Worm (Caenorhabditis elegans): ENCODE results near the gene F53F8.4.

Gene F53F8.4

DNA sequence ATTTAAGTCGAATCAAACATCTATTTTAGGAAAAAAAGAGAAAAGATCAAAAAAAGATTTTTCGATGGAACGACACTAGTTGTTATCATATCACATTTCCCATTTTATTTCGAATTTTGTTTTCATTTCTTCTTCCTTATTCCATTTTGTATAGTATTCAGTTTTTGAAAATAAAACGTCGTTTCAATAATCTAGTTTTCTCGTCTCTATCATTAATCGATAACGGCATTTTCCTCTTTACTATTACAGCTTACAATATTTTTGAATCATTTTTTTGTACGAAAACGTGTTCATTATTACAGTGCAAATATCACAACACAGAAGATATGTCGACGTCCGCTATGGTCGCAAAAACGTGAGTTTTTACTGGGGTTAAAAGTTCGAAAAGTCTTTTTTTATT lies 22.1 kb upstream of the F53F8.4 start, which contains the start of gene Y44A6C.1:
TSS of gene Y44A6C.1 (plus strand) at position 301 of the 400 bp plus-strand sequence.
- TF ChIP-seq dmd-4 (tag; optimal IDR thresholded peaks at IDR 0.05) (no peak), blmp-1 (tag; optimal IDR thresholded peaks at IDR 0.05; ENCODE audit: insufficient read depth) (peak; percentile 73)

DNA sequence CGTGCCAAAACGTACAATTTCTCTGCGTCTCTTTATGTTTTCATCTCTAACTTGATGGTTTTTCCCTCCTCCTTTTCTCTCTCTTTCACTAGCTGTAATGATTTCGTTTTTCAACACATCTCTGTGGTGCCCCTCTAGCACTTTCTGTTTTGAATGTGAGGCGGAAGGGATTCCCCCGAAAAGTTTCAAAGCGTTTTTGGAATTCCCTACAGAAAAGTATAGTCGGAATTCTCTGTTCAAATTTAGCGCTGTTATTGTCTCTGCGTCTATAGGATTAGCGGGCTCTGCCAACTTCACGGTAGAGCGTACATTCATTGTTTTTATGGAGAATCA lies 21.5 kb upstream of the F53F8.4 start:
- no peak for TF ChIP-seq ceh-16 (tag; optimal IDR thresholded peaks at IDR 0.05)
- peak in 1 of 2 experiments; percentile 77 for TF ChIP-seq mdl-1 (tag; optimal IDR thresholded peaks at IDR 0.05)
- peak; percentile 68 for TF ChIP-seq crh-2 (tag; optimal IDR thresholded peaks at IDR 0.05)
- peak; percentile 21 for TF ChIP-seq skn-1 (tag; optimal IDR thresholded peaks at IDR 0.05)
- no peak for TF ChIP-seq unc-39 (tag; optimal IDR thresholded peaks at IDR 0.05)
- TF ChIP-seq nhr-11 (tag; optimal IDR thresholded peaks at IDR 0.05), result no peak
- TF ChIP-seq nhr-6 (tag; optimal IDR thresholded peaks at IDR 0.05), result no peak
- TF ChIP-seq unc-55 (GFP tag; optimal IDR thresholded peaks at IDR 0.05), result peak; percentile 59
- TF ChIP-seq nhr-25 (tag; optimal IDR thresholded peaks at IDR 0.05), result peak; percentile 41
- TF ChIP-seq C34F6.9 (tag; optimal IDR thresholded peaks at IDR 0.05), result peak; percentile 82
- TF ChIP-seq blmp-1 (tag; optimal IDR thresholded peaks at IDR 0.05; ENCODE audit: insufficient read depth), result peak; percentile 14
- TF ChIP-seq lsy-2 (tag; optimal IDR thresholded peaks at IDR 0.05), result peak in 1 of 2 experiments; percentile 71
- TF ChIP-seq peb-1 (tag; optimal IDR thresholded peaks at IDR 0.05), result no peak
- TF ChIP-seq sma-9 (GFP tag; optimal IDR thresholded peaks at IDR 0.05), result peak; percentile 75
- TF ChIP-seq sma-9 (tag; optimal IDR thresholded peaks at IDR 0.05), result no peak
- TF ChIP-seq ceh-82 (tag; optimal IDR thresholded peaks at IDR 0.05), result no peak
- peak; percentile 85 for TF ChIP-seq ztf-4 (tag; optimal IDR thresholded peaks at IDR 0.05)
- TF ChIP-seq elt-1 (tag; optimal IDR thresholded peaks at IDR 0.05), result no peak
- TF ChIP-seq F13H6.1 (tag; optimal IDR thresholded peaks at IDR 0.05), result peak; percentile 29
- TF ChIP-seq nhr-129 (tag; optimal IDR thresholded peaks at IDR 0.05), result peak; percentile 92
- peak; percentile 88 for TF ChIP-seq ama-1 (optimal IDR thresholded peaks at IDR 0.05)

DNA sequence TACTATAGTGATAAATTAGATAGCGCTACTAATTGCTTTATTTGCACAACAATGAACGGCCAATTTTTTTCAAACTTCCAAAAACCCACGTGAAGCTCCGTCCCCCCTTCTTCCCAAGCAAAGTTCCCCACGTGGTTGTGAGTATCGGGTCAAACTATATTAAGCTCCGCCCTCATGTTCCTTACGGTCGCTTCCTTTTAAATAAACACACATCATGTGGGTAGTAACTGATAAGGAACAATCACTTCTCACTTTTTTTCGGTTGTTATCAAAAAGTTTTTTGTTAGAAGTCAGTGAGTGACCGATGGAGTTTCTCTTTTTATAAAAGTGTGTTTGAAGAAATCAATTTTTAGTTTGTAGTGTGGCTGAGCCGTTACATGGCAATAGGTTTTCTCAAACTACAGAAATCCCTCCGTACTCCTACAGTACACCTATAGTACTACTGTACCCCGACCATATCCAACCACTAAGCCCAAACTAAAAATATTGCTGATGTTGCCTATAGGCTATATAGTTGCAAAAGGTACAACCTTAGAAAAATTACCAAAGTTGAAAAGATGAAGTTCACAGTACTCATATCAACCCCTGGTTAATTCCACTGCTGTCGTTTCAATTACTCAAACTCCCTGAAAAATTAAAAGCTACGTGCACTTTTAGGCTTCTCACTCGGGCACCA lies 21.0 kb upstream of the F53F8.4 start:
- TF ChIP-seq sma-3 (GFP tag; optimal IDR thresholded peaks at IDR 0.05) (peak; percentile 63), nhr-129 (tag; optimal IDR thresholded peaks at IDR 0.05) (peak; percentile 35), F13H6.1 (tag; optimal IDR thresholded peaks at IDR 0.05) (peak; percentile 81), sem-4 (tag; optimal IDR thresholded peaks at IDR 0.05) (peak; percentile 6), nhr-6 (tag; optimal IDR thresholded peaks at IDR 0.05) (no peak), lsy-2 (tag; optimal IDR thresholded peaks at IDR 0.05) (no peak), sma-9 (GFP tag; optimal IDR thresholded peaks at IDR 0.05) (peak; percentile 87), sma-9 (tag; optimal IDR thresholded peaks at IDR 0.05) (no peak), gmeb-1 (tag; optimal IDR thresholded peaks at IDR 0.05) (peak; percentile 70), peb-1 (tag; optimal IDR thresholded peaks at IDR 0.05) (no peak), fos-1 (tag; optimal IDR thresholded peaks at IDR 0.05) (peak; percentile 57), ceh-82 (tag; optimal IDR thresholded peaks at IDR 0.05) (no peak), mdl-1 (tag; optimal IDR thresholded peaks at IDR 0.05) (peak; percentile 48 to 77), R02D3.7 (tag; optimal IDR thresholded peaks at IDR 0.05) (no peak), ztf-1 (GFP tag; conservative IDR thresholded peaks at IDR 0.05) (no peak), Y55F3AM.14 (GFP tag; optimal IDR thresholded peaks at IDR 0.05) (no peak), nhr-237 (tag; optimal IDR thresholded peaks at IDR 0.05) (no peak), ceh-16 (tag; optimal IDR thresholded peaks at IDR 0.05) (no peak), crh-2 (tag; optimal IDR thresholded peaks at IDR 0.05) (peak; percentile 55)

DNA sequence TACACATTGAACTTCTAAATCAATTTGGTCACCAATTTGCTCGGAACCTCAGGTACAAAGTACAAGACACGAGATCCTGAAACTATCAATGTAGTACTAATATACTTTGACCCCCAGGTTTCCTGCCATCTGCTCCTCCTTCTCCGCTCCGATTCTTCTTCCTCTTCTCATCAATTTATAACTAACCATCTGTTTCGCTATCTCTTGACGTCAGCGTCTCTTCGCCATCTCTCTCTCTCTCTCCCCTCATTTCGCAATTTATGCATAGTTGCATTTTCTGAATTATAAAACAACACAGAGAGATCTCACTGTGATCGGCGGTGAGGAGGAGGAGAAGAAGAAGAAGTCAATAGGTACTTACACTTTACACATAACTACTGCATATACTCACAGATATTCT lies 20.2 kb upstream of the F53F8.4 start:
- peak; percentile 36 for TF ChIP-seq nhr-6 (tag; optimal IDR thresholded peaks at IDR 0.05)
- peak; percentile 80 for TF ChIP-seq unc-55 (GFP tag; optimal IDR thresholded peaks at IDR 0.05)
- no peak for TF ChIP-seq nhr-12 (tag; optimal IDR thresholded peaks at IDR 0.05)
- TF ChIP-seq ceh-16 (tag; optimal IDR thresholded peaks at IDR 0.05), result no peak
- TF ChIP-seq ztf-1 (GFP tag; conservative IDR thresholded peaks at IDR 0.05), result no peak
- TF ChIP-seq ama-1 (optimal IDR thresholded peaks at IDR 0.05), result peak; percentile 14
- TF ChIP-seq lsy-2 (tag; optimal IDR thresholded peaks at IDR 0.05), result peak in 1 of 2 experiments; percentile 41
- TF ChIP-seq sem-4 (tag; optimal IDR thresholded peaks at IDR 0.05), result peak; percentile 22
- TF ChIP-seq lin-13 (GFP tag; optimal IDR thresholded peaks at IDR 0.05), result peak; percentile 20
- TF ChIP-seq zag-1 (tag; optimal IDR thresholded peaks at IDR 0.05), result no peak
- TF ChIP-seq gmeb-1 (tag; optimal IDR thresholded peaks at IDR 0.05), result no peak
- no peak for TF ChIP-seq nhr-21 (tag; optimal IDR thresholded peaks at IDR 0.05)
- TF ChIP-seq nhr-11 (tag; optimal IDR thresholded peaks at IDR 0.05), result no peak
- TF ChIP-seq F13H6.1 (tag; optimal IDR thresholded peaks at IDR 0.05), result peak; percentile 6
- TF ChIP-seq ceh-82 (tag; optimal IDR thresholded peaks at IDR 0.05), result no peak
- TF ChIP-seq nhr-129 (tag; optimal IDR thresholded peaks at IDR 0.05), result peak; percentile 86
- peak; percentile 50 for TF ChIP-seq mab-5 (tag; optimal IDR thresholded peaks at IDR 0.05)
- peak; percentile 73 for TF ChIP-seq sma-9 (GFP tag; optimal IDR thresholded peaks at IDR 0.05)
- TF ChIP-seq sma-9 (tag; optimal IDR thresholded peaks at IDR 0.05), result no peak
- TF ChIP-seq mbf-1 (tag; optimal IDR thresholded peaks at IDR 0.05), result no peak
- TF ChIP-seq C34F6.9 (tag; optimal IDR thresholded peaks at IDR 0.05), result peak; percentile 59
